Fruit fly (Drosophila melanogaster) whole organism, prepupa: ENCODE data around the gene CG42650.

Experiments used
- CG10631 ChIP-seq: fragments of 200-800 bp; sonication (Bioruptor generic); optimal IDR thresholded peaks from 2 replicates; lab custom pipeline; 2016; ENCODE audit warnings: missing biosample characterization, missing genetic modification characterization
- CG10669 ChIP-seq: fragments of 200-800 bp; sonication (Bioruptor generic); optimal IDR thresholded peaks from 3 replicates; lab custom pipeline; 2018; ENCODE audit warnings: missing biosample characterization, mild to moderate bottlenecking, missing genetic modification characterization, moderate library complexity
- CG11294 ChIP-seq: fragments of 200-800 bp; sonication (Bioruptor generic); IDR thresholded peaks from 2 replicates; pipeline ENCODE4 v1.3.6; 2022; ENCODE audit warnings: missing biosample characterization, missing genetic modification characterization
- CG11902 ChIP-seq: fragments of 200-800 bp; sonication (Bioruptor generic); optimal IDR thresholded peaks from 3 replicates; lab custom pipeline; 2016; ENCODE audit warnings: missing biosample characterization, missing genetic modification characterization
- CG15336 ChIP-seq: fragments of 200-800 bp; sonication (Bioruptor generic); IDR thresholded peaks from 2 replicates; pipeline ENCODE4 v1.3.6; 2022; ENCODE audit warnings: missing biosample characterization, missing genetic modification characterization
- CG1621 ChIP-seq: fragments of 200-800 bp; sonication (Bioruptor generic); optimal IDR thresholded peaks from 3 replicates; lab custom pipeline; 2018; ENCODE audit warnings: missing biosample characterization, mild to moderate bottlenecking, missing genetic modification characterization
- CG3032 ChIP-seq: fragments of 200-800 bp; optimal IDR thresholded peaks from 2 replicates; lab custom pipeline; 2019; ENCODE audit warnings: missing biosample characterization, mild to moderate bottlenecking, missing genetic modification characterization, moderate library complexity
- CG31627 ChIP-seq: fragments of 200-800 bp; sonication (Bioruptor generic); optimal IDR thresholded peaks from 3 replicates; lab custom pipeline; 2016; ENCODE audit warnings: missing biosample characterization, missing genetic modification characterization
- CG32006 ChIP-seq: fragments of 200-800 bp; sonication (Bioruptor generic); optimal IDR thresholded peaks from 3 replicates; lab custom pipeline; 2017; ENCODE audit warnings: missing biosample characterization, mild to moderate bottlenecking, missing genetic modification characterization
- CG3919 ChIP-seq: fragments of 200-800 bp; sonication (Bioruptor generic); optimal IDR thresholded peaks from 3 replicates; lab custom pipeline; 2016; ENCODE audit warnings: missing biosample characterization, missing genetic modification characterization
- CG6163 ChIP-seq: fragments of 200-800 bp; sonication (Bioruptor generic); IDR thresholded peaks from 3 replicates; pipeline ENCODE4 v1.3.6; 2022; ENCODE audit warnings: missing biosample characterization, missing genetic modification characterization
- CG6276 ChIP-seq: fragments of 200-800 bp; sonication (Bioruptor generic); optimal IDR thresholded peaks from 2 replicates; lab custom pipeline; 2017; ENCODE audit warnings: missing biosample characterization, mild to moderate bottlenecking, missing genetic modification characterization
- CG6808 ChIP-seq: fragments of 200-800 bp; sonication (Bioruptor generic); optimal IDR thresholded peaks from 3 replicates; lab custom pipeline; 2017; ENCODE audit warnings: missing biosample characterization, missing genetic modification characterization, mild to moderate bottlenecking, moderate library complexity, missing genetic modification reagents
- CG6854 ChIP-seq: fragments of 200-800 bp; sonication (Bioruptor generic); optimal IDR thresholded peaks from 2 replicates; lab custom pipeline; 2017; ENCODE audit warnings: missing biosample characterization, mild to moderate bottlenecking, missing genetic modification characterization
- CG8319 ChIP-seq: fragments of 200-800 bp; sonication (Bioruptor generic); optimal IDR thresholded peaks from 3 replicates; lab custom pipeline; 2016; ENCODE audit warnings: missing biosample characterization, missing genetic modification characterization
- CG8632 ChIP-seq: fragments of 200-800 bp; sonication (Bioruptor generic); optimal IDR thresholded peaks from 3 replicates; lab custom pipeline; 2016; ENCODE audit warnings: missing biosample characterization, missing genetic modification characterization
- CG9139 ChIP-seq: fragments of 200-800 bp; sonication (Bioruptor generic); optimal IDR thresholded peaks from 3 replicates; lab custom pipeline; 2017; ENCODE audit warnings: missing biosample characterization, mild to moderate bottlenecking, missing genetic modification characterization
- Eip75B ChIP-seq: fragments of 200-800 bp; sonication (Bioruptor generic); optimal IDR thresholded peaks from 3 replicates; lab custom pipeline; 2016; ENCODE audit warnings: missing biosample characterization, missing genetic modification characterization
- Eip78C ChIP-seq: fragments of 200-800 bp; sonication (Bioruptor generic); peaks from one replicate; lab custom pipeline; 2016; ENCODE audit warnings: missing biosample characterization, missing genetic modification characterization
- Eip93F ChIP-seq: fragments of 200-800 bp; sonication (Bioruptor generic); optimal IDR thresholded peaks from 2 replicates; lab custom pipeline; 2016; ENCODE audit warnings: missing biosample characterization, mild to moderate bottlenecking, missing genetic modification characterization
- Ets21C ChIP-seq: fragments of 200-800 bp; sonication (Bioruptor generic); optimal IDR thresholded peaks from 3 replicates; lab custom pipeline; 2016; ENCODE audit warnings: missing biosample characterization, missing genetic modification characterization
- Ets96B ChIP-seq: fragments of 200-800 bp; optimal IDR thresholded peaks from 2 replicates; lab custom pipeline; 2019; ENCODE audit warnings: missing biosample characterization, mild to moderate bottlenecking, missing genetic modification characterization, moderate library complexity
- Hr38 ChIP-seq: sonication (Bioruptor generic); optimal IDR thresholded peaks from 2 replicates; lab custom pipeline; 2016; ENCODE audit warnings: missing biosample characterization, missing genetic modification characterization
- Hr4 ChIP-seq: fragments of 200-800 bp; sonication (Bioruptor generic); optimal IDR thresholded peaks from 3 replicates; lab custom pipeline; 2016; ENCODE audit warnings: missing biosample characterization, missing genetic modification characterization
- Lpt ChIP-seq: fragments of 200-800 bp; sonication (Bioruptor generic); optimal IDR thresholded peaks from 3 replicates; lab custom pipeline; 2016; ENCODE audit warnings: missing biosample characterization, missing genetic modification characterization
- Met ChIP-seq: fragments of 200-800 bp; sonication (Bioruptor generic); optimal IDR thresholded peaks from 3 replicates; lab custom pipeline; 2016; ENCODE audit warnings: missing biosample characterization, missing genetic modification characterization
- OdsH ChIP-seq: fragments of 200-800 bp; sonication (Bioruptor generic); optimal IDR thresholded peaks from 3 replicates; lab custom pipeline; 2016; ENCODE audit warnings: missing biosample characterization, missing genetic modification characterization
- Sox14 ChIP-seq: fragments of 200-800 bp; sonication (Bioruptor generic); optimal IDR thresholded peaks from 3 replicates; lab custom pipeline; 2016; ENCODE audit warnings: missing biosample characterization, missing genetic modification characterization
- acj6 ChIP-seq: fragments of 200-800 bp; sonication (Bioruptor generic); optimal IDR thresholded peaks from 3 replicates; lab custom pipeline; 2016; ENCODE audit warnings: missing biosample characterization, missing genetic modification characterization
- cyc ChIP-seq: fragments of 200-800 bp; sonication (Bioruptor generic); optimal IDR thresholded peaks from 3 replicates; lab custom pipeline; 2016; ENCODE audit warnings: missing biosample characterization, missing genetic modification characterization
- dac ChIP-seq: fragments of 200-800 bp; sonication (Bioruptor generic); optimal IDR thresholded peaks from 2 replicates; lab custom pipeline; 2017; ENCODE audit warnings: missing biosample characterization, mild to moderate bottlenecking, missing genetic modification characterization
- dsx ChIP-seq: fragments of 200-800 bp; optimal IDR thresholded peaks from 3 replicates; lab custom pipeline; 2019; ENCODE audit warnings: missing biosample characterization, mild to moderate bottlenecking, missing genetic modification characterization, moderate library complexity; ENCODE audit not compliant: poor library complexity, severe bottlenecking
- esn ChIP-seq: fragments of 200-800 bp; sonication (Bioruptor generic); optimal IDR thresholded peaks from 2 replicates; lab custom pipeline; 2016; ENCODE audit warnings: missing biosample characterization, mild to moderate bottlenecking, missing genetic modification characterization, moderate library complexity
- fd59A ChIP-seq: fragments of 200-800 bp; sonication (Bioruptor generic); optimal IDR thresholded peaks from 2 replicates; lab custom pipeline; 2017; ENCODE audit warnings: missing biosample characterization, mild to moderate bottlenecking, missing genetic modification characterization, missing genetic modification reagents
- fkh ChIP-seq: fragments of 200-800 bp; sonication (Bioruptor generic); optimal IDR thresholded peaks from 3 replicates; lab custom pipeline; 2017; ENCODE audit warnings: missing biosample characterization, mild to moderate bottlenecking, missing genetic modification characterization, moderate library complexity
- net ChIP-seq: fragments of 200-800 bp; sonication (Bioruptor generic); optimal IDR thresholded peaks from 3 replicates; lab custom pipeline; 2016; ENCODE audit warnings: missing biosample characterization, missing genetic modification characterization
- pdm3 ChIP-seq: fragments of 200-800 bp; sonication (Bioruptor generic); optimal IDR thresholded peaks from 3 replicates; lab custom pipeline; 2016; ENCODE audit warnings: missing biosample characterization, missing genetic modification characterization
- spab ChIP-seq: fragments of 200-800 bp; sonication (Bioruptor generic); optimal IDR thresholded peaks from 2 replicates; lab custom pipeline; 2017; ENCODE audit warnings: missing biosample characterization, mild to moderate bottlenecking, missing genetic modification characterization, missing genetic modification reagents
- svp ChIP-seq: fragments of 200-800 bp; sonication (Bioruptor generic); peaks from one replicate; lab custom pipeline; 2016; ENCODE audit warnings: missing biosample characterization, missing genetic modification characterization
- topi ChIP-seq: fragments of 200-800 bp; sonication (Bioruptor generic); optimal IDR thresholded peaks from 3 replicates; lab custom pipeline; 2016; ENCODE audit warnings: missing biosample characterization, missing genetic modification characterization
- vri ChIP-seq: fragments of 200-800 bp; sonication (Bioruptor generic); optimal IDR thresholded peaks from 3 replicates; lab custom pipeline; 2016; ENCODE audit warnings: missing biosample characterization, mild to moderate bottlenecking, missing genetic modification characterization

The CG42650 gene

dm6 chr3R:7364573-7364972 lies 26.6 kb upstream of the CG42650 start, which contains the start of gene Mst84Dc:
Gene Mst84Dc (minus strand): TSS chr3R:7364673.
- TF ChIP-seq Eip75B (GFP tag; lab: Kevin White, UChicago) (no peak), fd59A (no peak), CG8632 (GFP tag; lab: Kevin White, UChicago) (no peak), spab (GFP tag; lab: Kevin White, UChicago) (no peak)

- TF ChIP-seq CG9139 (GFP tag; lab: Kevin White, UChicago), result no peak
- TF ChIP-seq fkh, result no peak
- TF ChIP-seq CG6276 (GFP tag; lab: Kevin White, UChicago), result no peak
- TF ChIP-seq dac, result no peak
- TF ChIP-seq CG3919 (GFP tag; lab: Kevin White, UChicago), result no peak
- no peak for TF ChIP-seq CG31627 (GFP tag; lab: Kevin White, UChicago)
- TF ChIP-seq esn (GFP tag; lab: Kevin White, UChicago), result no peak
- no peak for TF ChIP-seq Met
- no peak for TF ChIP-seq CG6163 (GFP tag; lab: Robert Waterston, UW)
- TF ChIP-seq CG11902 (GFP tag; lab: Kevin White, UChicago), result no peak
- TF ChIP-seq net (GFP tag; lab: Kevin White, UChicago), result no peak
- no peak for TF ChIP-seq Eip75B (GFP tag; lab: Kevin White, UChicago)
- no peak for TF ChIP-seq CG10669 (GFP tag; lab: Kevin White, UChicago)
- TF ChIP-seq Eip93F (GFP tag; lab: Kevin White, UChicago), result no peak
- no peak for TF ChIP-seq CG10631 (GFP tag; lab: Kevin White, UChicago)
- TF ChIP-seq CG3032 (tag; lab: Kevin White, UChicago), result no peak
- TF ChIP-seq Ets21C (GFP tag; lab: Kevin White, UChicago), result no peak
- no peak for TF ChIP-seq svp (GFP tag; lab: Kevin White, UChicago)
- TF ChIP-seq topi (GFP tag; lab: Kevin White, UChicago), result no peak
- no peak for TF ChIP-seq vri
- TF ChIP-seq, all 60 proteins: peak for 0
Measured at dm6 chr3R:7365527-7365926, 25.7 kb upstream of the CG42650 start, which contains the start of the genes Mst84Db and Mst84Da. Gene Mst84Db (minus strand): TSS chr3R:7365627. Gene Mst84Da (plus strand): TSS chr3R:7365850.

dm6 chr3R:7369205-7369604 lies 22.0 kb upstream of the CG42650 start, which contains the start of gene MstProx:
Gene MstProx (minus strand): TSS chr3R:7369305.
- TF ChIP-seq CG8632 (GFP tag; lab: Kevin White, UChicago) (no peak), dsx (GFP tag; lab: Kevin White, UChicago) (no peak), Lpt (no peak), Hr38 (GFP tag; lab: Kevin White, UChicago) (no peak), Met (no peak), vri (no peak), Hr4 (GFP tag; lab: Kevin White, UChicago) (no peak), CG6854 (no peak), cyc (no peak), CG1621 (tag; lab: Kevin White, UChicago) (no peak), Sox14 (GFP tag; lab: Kevin White, UChicago) (no peak), CG8319 (GFP tag; lab: Kevin White, UChicago) (no peak), topi (GFP tag; lab: Kevin White, UChicago) (no peak), spab (GFP tag; lab: Kevin White, UChicago) (no peak)

- TF ChIP-seq esn (GFP tag; lab: Kevin White, UChicago), result no peak
- no peak for TF ChIP-seq Eip75B (GFP tag; lab: Kevin White, UChicago)
- TF ChIP-seq CG10631 (GFP tag; lab: Kevin White, UChicago), result no peak
- no peak for TF ChIP-seq CG32006
- no peak for TF ChIP-seq Eip93F (GFP tag; lab: Kevin White, UChicago)
Measured at dm6 chr3R:7394047-7394446, 2.8 kb downstream of the CG42650 start.

dm6 chr3R:7406569-7406968 lies 15.4 kb downstream of the CG42650 start, which contains the start of gene Ir84a:
Gene Ir84a (plus strand): TSS chr3R:7406869.
- TF ChIP-seq CG6808 (GFP tag; lab: Kevin White, UChicago), result no peak
- TF ChIP-seq CG11294 (GFP tag; lab: Robert Waterston, UW), result no peak
- no peak for TF ChIP-seq Eip78C (GFP tag; lab: Kevin White, UChicago)
- no peak for TF ChIP-seq Eip93F (GFP tag; lab: Kevin White, UChicago)
- TF ChIP-seq acj6, result no peak
- no peak for TF ChIP-seq CG6163 (GFP tag; lab: Robert Waterston, UW)
- no peak for TF ChIP-seq CG10669 (GFP tag; lab: Kevin White, UChicago)
- TF ChIP-seq Ets96B (tag; lab: Kevin White, UChicago), result no peak
- no peak for TF ChIP-seq dac
- no peak for TF ChIP-seq CG32006
- TF ChIP-seq pdm3 (GFP tag; lab: Kevin White, UChicago), result no peak
- TF ChIP-seq Hr38 (GFP tag; lab: Kevin White, UChicago), result no peak
- no peak for TF ChIP-seq CG6854
- no peak for TF ChIP-seq CG15336 (GFP tag; lab: Robert Waterston, UW)
- TF ChIP-seq OdsH (GFP tag; lab: Kevin White, UChicago), result no peak
- no peak for TF ChIP-seq CG9139 (GFP tag; lab: Kevin White, UChicago)
- no peak for TF ChIP-seq Lpt
